Worm (Caenorhabditis elegans) whole organism, young adult: Measurements from ENCODE around the gene clec-60.

ENCODE experiments used
- C06A6.2 ChIP-seq: fragments of 200-800 bp; sonication (Bioruptor generic); conservative IDR thresholded peaks from 2 replicates; pipeline ENCODE4 v1.3.6; 2022; ENCODE audit warnings: missing genetic modification characterization, missing compliant biosample characterization
- F10E7.11 ChIP-seq: sonication (generic microtip); optimal IDR thresholded peaks from 2 replicates; lab custom pipeline; 2017; ENCODE audit warnings: mild to moderate bottlenecking, missing genetic modification characterization, moderate library complexity, missing compliant biosample characterization
- F22D6.2 ChIP-seq: sonication (generic microtip); optimal IDR thresholded peaks from 2 replicates; lab custom pipeline; 2016; ENCODE audit warnings: mild to moderate bottlenecking, missing genetic modification characterization, missing compliant biosample characterization
- F33H1.4 ChIP-seq: fragments of 200-800 bp; sonication (Bioruptor generic); IDR thresholded peaks from 2 replicates; pipeline ENCODE4 v1.3.6; 2022; ENCODE audit warnings: missing genetic modification reagents, missing genetic modification characterization, missing compliant biosample characterization
- F57A8.1 ChIP-seq: fragments of 200-800 bp; sonication (Bioruptor generic); optimal IDR thresholded peaks from 2 replicates; lab custom pipeline; 2018; ENCODE audit warnings: mild to moderate bottlenecking, missing genetic modification characterization, moderate library complexity, missing compliant biosample characterization
- F57C9.4 ChIP-seq: sonication (generic microtip); optimal IDR thresholded peaks from 2 replicates; lab custom pipeline; 2017; ENCODE audit warnings: mild to moderate bottlenecking, missing genetic modification characterization, missing compliant biosample characterization
- K11D2.4 ChIP-seq: fragments of 200-800 bp; sonication (Bioruptor generic); IDR thresholded peaks from 2 replicates; pipeline ENCODE4 v1.3.6; 2022; ENCODE audit warnings: missing genetic modification reagents, missing genetic modification characterization, missing compliant biosample characterization
- T07F8.4 ChIP-seq: sonication (generic microtip); optimal IDR thresholded peaks from 2 replicates; lab custom pipeline; 2016; ENCODE audit warnings: mild to moderate bottlenecking, missing genetic modification characterization, moderate library complexity, missing compliant biosample characterization
- Y56A3A.18 ChIP-seq: fragments of 200-800 bp; sonication (Bioruptor generic); IDR thresholded peaks from 2 replicates; pipeline ENCODE4 v1.3.6; 2022; ENCODE audit warnings: missing genetic modification reagents, missing genetic modification characterization, missing compliant biosample characterization
- akir-1 ChIP-seq: fragments of 200-800 bp; sonication (Bioruptor generic); optimal IDR thresholded peaks from 2 replicates; lab custom pipeline; 2018; ENCODE audit warnings: mild to moderate bottlenecking, missing genetic modification characterization, moderate library complexity, missing compliant biosample characterization
- attf-3 ChIP-seq: fragments of 200-800 bp; sonication (Bioruptor generic); conservative IDR thresholded peaks from 2 replicates; pipeline ENCODE4 v1.3.6; 2022; ENCODE audit warnings: missing genetic modification reagents, missing genetic modification characterization, missing compliant biosample characterization
- ccch-3 ChIP-seq: fragments of 200-800 bp; sonication (Bioruptor generic); optimal IDR thresholded peaks from 2 replicates; lab custom pipeline; 2018; ENCODE audit warnings: mild to moderate bottlenecking, missing genetic modification characterization, missing compliant biosample characterization
- cebp-2 ChIP-seq: fragments of 200-800 bp; sonication (Bioruptor generic); IDR thresholded peaks from 2 replicates; pipeline ENCODE4 v1.3.6; 2022; ENCODE audit warnings: missing genetic modification characterization, missing compliant biosample characterization
- ceh-100 ChIP-seq: fragments of 200-800 bp; sonication (Bioruptor generic); IDR thresholded peaks from 2 replicates; pipeline ENCODE4 v1.3.6; 2022; ENCODE audit warnings: missing genetic modification reagents, missing genetic modification characterization, missing compliant biosample characterization
- ceh-27 ChIP-seq: fragments of 200-800 bp; sonication (Bioruptor generic); optimal IDR thresholded peaks from 2 replicates; lab custom pipeline; 2018; ENCODE audit warnings: mild to moderate bottlenecking, missing genetic modification characterization, moderate library complexity, missing compliant biosample characterization
- ceh-40 ChIP-seq: fragments of 200-800 bp; sonication (Bioruptor generic); IDR thresholded peaks from 2 replicates; pipeline ENCODE4 v1.3.6; 2022; ENCODE audit warnings: missing genetic modification characterization, missing compliant biosample characterization
- chd-7 ChIP-seq: sonication (generic microtip); optimal IDR thresholded peaks from 2 replicates; lab custom pipeline; 2016; ENCODE audit warnings: mild to moderate bottlenecking, missing genetic modification characterization, moderate library complexity, missing compliant biosample characterization
- egrh-3 ChIP-seq: fragments of 200-800 bp; sonication (Bioruptor generic); IDR thresholded peaks from 2 replicates; pipeline ENCODE4 v1.3.6; 2022; ENCODE audit warnings: missing genetic modification reagents, missing genetic modification characterization, missing compliant biosample characterization
- ekl-4 ChIP-seq: fragments of 200-800 bp; sonication (Bioruptor generic); IDR thresholded peaks from 2 replicates; pipeline ENCODE4 v1.3.6; 2022; ENCODE audit warnings: missing genetic modification reagents, missing genetic modification characterization, missing compliant biosample characterization
- fkh-3 ChIP-seq: sonication (generic microtip); optimal IDR thresholded peaks from 2 replicates; lab custom pipeline; 2016; ENCODE audit warnings: mild to moderate bottlenecking, missing genetic modification characterization, missing compliant biosample characterization
- gei-17 ChIP-seq: fragments of 200-800 bp; sonication (Bioruptor generic); optimal IDR thresholded peaks from 2 replicates; lab custom pipeline; 2018; ENCODE audit warnings: mild to moderate bottlenecking, missing genetic modification characterization, missing compliant biosample characterization
- hmg-1.2 ChIP-seq: fragments of 200-800 bp; sonication (Bioruptor generic); IDR thresholded peaks from 2 replicates; pipeline ENCODE4 v1.3.6; 2022; ENCODE audit warnings: missing genetic modification reagents, missing genetic modification characterization, missing compliant biosample characterization
- hmg-20 ChIP-seq: fragments of 200-800 bp; sonication (Bioruptor generic); IDR thresholded peaks from 2 replicates; pipeline ENCODE4 v1.3.6; 2022; ENCODE audit warnings: missing genetic modification reagents, missing genetic modification characterization, missing compliant biosample characterization
- let-607 ChIP-seq, 2 experiments: fragments of 200-800 bp in 1 of 2; sonication (Bioruptor generic) in 1 of 2; sonication (generic microtip) in 1 of 2; optimal IDR thresholded peaks; 2 replicates each; lab custom pipeline; 2016 to 2018; ENCODE audit warnings: mild to moderate bottlenecking in 2 of 2, missing compliant biosample characterization in 2 of 2, missing genetic modification characterization in 2 of 2, moderate library complexity in 2 of 2, missing genotype in 1 of 2
- lin-26 ChIP-seq: fragments of 200-800 bp; sonication (Bioruptor generic); IDR thresholded peaks from 2 replicates; pipeline ENCODE4 v1.3.6; 2022; ENCODE audit warnings: missing genetic modification reagents, missing genetic modification characterization, missing compliant biosample characterization
- lin-40 ChIP-seq: sonication (generic microtip); optimal IDR thresholded peaks from 2 replicates; lab custom pipeline; 2016; ENCODE audit warnings: missing genetic modification characterization, mild to moderate bottlenecking, missing compliant biosample characterization, missing genotype, missing genetic modification reagents
- lsl-1 ChIP-seq: fragments of 200-800 bp; sonication (Bioruptor generic); optimal IDR thresholded peaks from 2 replicates; lab custom pipeline; 2018; ENCODE audit warnings: mild to moderate bottlenecking, missing genetic modification characterization, moderate library complexity, missing compliant biosample characterization
- madf-3 ChIP-seq: fragments of 200-800 bp; sonication (Bioruptor generic); IDR thresholded peaks from 2 replicates; pipeline ENCODE4 v1.3.6; 2022; ENCODE audit warnings: missing genetic modification reagents, missing genetic modification characterization, missing compliant biosample characterization
- mcd-1 ChIP-seq: fragments of 200-800 bp; sonication (Bioruptor generic); IDR thresholded peaks from 2 replicates; pipeline ENCODE4 v1.3.6; 2022; ENCODE audit warnings: missing genetic modification reagents, missing genetic modification characterization, missing compliant biosample characterization
- mes-4 ChIP-seq: sonication (generic microtip); optimal IDR thresholded peaks from 2 replicates; lab custom pipeline; 2016; ENCODE audit warnings: missing genotype, missing genetic modification characterization, missing compliant biosample characterization
- rcor-1 ChIP-seq: fragments of 200-800 bp; sonication (Bioruptor generic); IDR thresholded peaks from 2 replicates; pipeline ENCODE4 v1.3.6; 2022; ENCODE audit warnings: missing genetic modification reagents, missing genetic modification characterization, missing compliant biosample characterization
- repo-1 ChIP-seq: sonication (generic microtip); optimal IDR thresholded peaks from 2 replicates; lab custom pipeline; 2017; ENCODE audit warnings: mild to moderate bottlenecking, missing genetic modification characterization, missing compliant biosample characterization
- rpc-1 ChIP-seq, 2 experiments: fragments of 150-350 bp in 1 of 2; sonication (generic microtip) in 1 of 2; optimal IDR thresholded peaks; 2 replicates each; lab custom pipeline; 2014 to 2018; ENCODE audit warnings: missing biosample characterization in 1 of 2, missing genetic modification characterization in 1 of 2, missing genetic modification reagents in 1 of 2, missing genotype in 1 of 2
- snpc-3.4 ChIP-seq: sonication (generic microtip); optimal IDR thresholded peaks from 2 replicates; lab custom pipeline; 2017; ENCODE audit warnings: missing genetic modification characterization, mild to moderate bottlenecking, missing compliant biosample characterization, antibody characterized with exemption, moderate library complexity, missing genotype, missing genetic modification reagents
- snpc-4 ChIP-seq, 5 experiments: fragments of 150-350 bp in 1 of 5; sonication (generic microtip) in 4 of 5; optimal IDR thresholded peaks; 2 replicates each; lab custom pipeline; 2014 to 2018; ENCODE audit warnings: missing genetic modification characterization in 5 of 5, missing biosample characterization in 3 of 5, antibody characterized with exemption in 2 of 5, mild to moderate bottlenecking in 2 of 5, missing compliant biosample characterization in 2 of 5, missing genotype in 2 of 5, moderate library complexity in 2 of 5, missing genetic modification reagents in 1 of 5
- tbp1 ChIP-seq: fragments of 200-800 bp; sonication (Bioruptor generic); optimal IDR thresholded peaks from 2 replicates; lab custom pipeline; 2018; ENCODE audit warnings: mild to moderate bottlenecking, missing genetic modification characterization, missing compliant biosample characterization
- zfh-2 ChIP-seq: fragments of 200-800 bp; sonication (Bioruptor generic); conservative IDR thresholded peaks from 2 replicates; pipeline ENCODE4 v1.3.6; 2022; ENCODE audit warnings: missing genetic modification reagents, missing genetic modification characterization, missing compliant biosample characterization
- ztf-18 ChIP-seq: sonication (generic microtip); optimal IDR thresholded peaks from 2 replicates; lab custom pipeline; 2016; ENCODE audit warnings: missing genotype, mild to moderate bottlenecking, missing genetic modification characterization, missing compliant biosample characterization
- ztf-25 ChIP-seq: fragments of 200-800 bp; sonication (Bioruptor generic); IDR thresholded peaks from 2 replicates; pipeline ENCODE4 v1.3.6; 2022; ENCODE audit warnings: missing genetic modification reagents, missing genetic modification characterization, missing compliant biosample characterization
- ztf-26 ChIP-seq: sonication (generic microtip); optimal IDR thresholded peaks from 2 replicates; lab custom pipeline; 2017; ENCODE audit warnings: missing genetic modification characterization, missing compliant biosample characterization
- ztf-6 ChIP-seq: fragments of 200-800 bp; sonication (Bioruptor generic); IDR thresholded peaks from 2 replicates; pipeline ENCODE4 v1.3.6; 2022; ENCODE audit warnings: missing genetic modification reagents, missing genetic modification characterization, missing compliant biosample characterization

clec-60 gene

ce11 chrII:10509746-10510145 lies 28.1 kb upstream of the clec-60 start, which contains the start of gene F59B10.2 (continued):
- TF ChIP-seq ceh-27 (GFP tag; lab: Kevin White, UChicago) = no peak
- no peak for TF ChIP-seq C06A6.2

ce11 chrII:10507906-10508305 lies 26.2 kb upstream of the clec-60 start:
- TF ChIP-seq repo-1 (no peak), F22D6.2 (tag; lab: Kevin White, UChicago) (no peak), ceh-40 (no peak), gei-17 (GFP tag; lab: Kevin White, UChicago) (no peak), rcor-1 (GFP tag; lab: Robert Waterston, UW) (no peak), ekl-4 (GFP tag; lab: Robert Waterston, UW) (no peak), F10E7.11 (tag; lab: Kevin White, UChicago) (no peak), akir-1 (GFP tag; lab: Kevin White, UChicago) (no peak), ceh-100 (GFP tag; lab: Robert Waterston, UW) (no peak), F57C9.4 (tag; lab: Kevin White, UChicago) (no peak), F33H1.4 (GFP tag; lab: Robert Waterston, UW) (no peak), snpc-3.4 (tag; lab: Kevin White, UChicago) (no peak), Y56A3A.18 (no peak), tbp1 (GFP tag; lab: Kevin White, UChicago) (no peak), ztf-6 (GFP tag; lab: Robert Waterston, UW) (no peak)

DNA sequence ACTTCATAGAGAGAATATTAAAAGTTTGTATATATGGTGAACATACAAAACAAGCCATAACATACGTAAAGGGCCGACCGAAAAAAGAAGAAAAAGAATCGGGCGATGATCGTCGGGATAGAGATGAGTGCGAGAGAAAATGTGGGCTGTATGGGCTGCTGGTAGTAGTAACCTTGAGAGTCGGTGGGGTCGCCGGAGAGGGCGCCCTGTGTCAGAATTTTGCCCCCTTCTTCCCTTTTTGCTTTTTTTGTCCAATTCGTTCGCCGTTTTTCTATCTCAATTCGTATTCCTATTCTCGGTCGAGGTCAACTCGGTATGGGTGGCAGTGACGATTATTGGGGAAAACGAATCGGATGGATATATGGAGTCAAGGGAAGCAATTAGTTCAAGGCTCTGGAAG lies 24.3 kb upstream of the clec-60 start:
- TF ChIP-seq fkh-3 (no peak), cebp-2 (GFP tag; lab: Robert Waterston, UW) (no peak), mes-4 (no peak), T07F8.4 (tag; lab: Kevin White, UChicago) (no peak), ceh-27 (GFP tag; lab: Kevin White, UChicago) (no peak), lin-26 (GFP tag; lab: Robert Waterston, UW) (no peak)

DNA sequence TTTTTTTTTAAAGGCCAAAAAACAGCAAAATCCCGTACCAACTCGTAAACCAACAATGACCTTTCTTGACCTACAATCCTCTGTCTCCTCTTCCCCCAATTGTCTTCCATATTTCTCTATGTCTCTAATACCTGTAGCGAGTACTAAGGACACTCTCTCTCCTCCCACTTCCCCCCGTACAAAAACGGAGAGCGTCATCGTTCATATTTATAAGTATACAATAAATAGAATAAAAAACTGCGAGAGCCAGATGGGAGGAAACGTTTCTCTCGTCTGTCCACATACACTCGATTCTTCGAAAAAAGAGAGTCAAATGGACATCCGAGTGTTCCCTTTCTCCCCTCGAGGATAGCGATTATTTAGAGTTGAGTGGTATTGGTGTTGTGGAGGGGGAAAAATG lies 23.1 kb upstream of the clec-60 start:
- TF ChIP-seq madf-3 (GFP tag; lab: Robert Waterston, UW) (no peak), egrh-3 (GFP tag; lab: Robert Waterston, UW) (no peak), F57A8.1 (no peak), ztf-25 (no peak), rpc-1 (optimal IDR thresholded peaks at IDR 0.05; lab: Kevin White, UChicago) (no peak), rpc-1 (tag; optimal IDR thresholded peaks at IDR 0.05; lab: Kevin White, UChicago) (no peak), hmg-1.2 (peak; percentile 17; the same call in 1 of the 2 replicates)

- TF ChIP-seq attf-3 (GFP tag; lab: Robert Waterston, UW) (0 out of 2 replicates have a peak, but pooled peaks have one; percentile 17), zfh-2 (GFP tag; lab: Robert Waterston, UW) (peak; percentile 100), gei-17 (GFP tag; lab: Kevin White, UChicago) (peak; percentile 12), mcd-1 (GFP tag; lab: Robert Waterston, UW) (peak; percentile 81), repo-1 (peak; percentile 47), snpc-3.4 (tag; lab: Kevin White, UChicago) (no peak), hmg-20 (GFP tag; lab: Robert Waterston, UW) (peak; percentile 40), lsl-1 (GFP tag; lab: Kevin White, UChicago) (no peak), hmg-1.2 (peak; percentile 91), ztf-18 (tag; lab: Kevin White, UChicago) (peak; percentile 57), akir-1 (GFP tag; lab: Kevin White, UChicago) (peak; percentile 21), snpc-4 (GFP tag; optimal IDR thresholded peaks at IDR 0.05; lab: Kevin White, UChicago) (no peak), snpc-4 (tag; optimal IDR thresholded peaks at IDR 0.05; lab: Kevin White, UChicago) (peak in 1 of 4 experiments; percentile 35), lin-40 (peak; percentile 73), ztf-26 (tag; lab: Kevin White, UChicago) (peak; percentile 33), ccch-3 (no peak), K11D2.4 (GFP tag; lab: Robert Waterston, UW) (peak; percentile 65; the same call in 1 of the 2 replicates), chd-7 (peak; percentile 79), let-607 (tag; optimal IDR thresholded peaks at IDR 0.05; lab: Kevin White, UChicago) (peak; percentile 57 to 65)
Measured at ce11 chrII:10502491-10503063, 20.9 kb upstream of the clec-60 start, which contains the start of gene myrf-1. Gene myrf-1, minus strand, starts transcription at chrII:10502541.
